Fruit fly (Drosophila melanogaster) whole organism, embryonic: ENCODE measurements around the gene Rpp14b.

Experiments used
- Atf-2 ChIP-seq: fragments of 200-800 bp; sonication (Bioruptor generic); optimal IDR thresholded peaks from 2 replicates; lab custom pipeline; 2016; ENCODE audit warnings: missing biosample characterization, missing genetic modification characterization
- Awh ChIP-seq: fragments of 200-800 bp; sonication (Bioruptor generic); IDR thresholded peaks from 2 replicates; pipeline ENCODE4, ENCODE4 v1.3.6; 2022; ENCODE audit warnings: missing biosample characterization, missing genetic modification characterization
- CG14441 ChIP-seq: fragments of 200-800 bp; sonication (Bioruptor generic); IDR thresholded peaks from 2 replicates; pipeline ENCODE4 v1.3.6; 2022; ENCODE audit warnings: missing biosample characterization, missing genetic modification characterization
- CG15011 ChIP-seq: fragments of 200-800 bp; sonication (Bioruptor generic); optimal IDR thresholded peaks from 3 replicates; lab custom pipeline; 2018; ENCODE audit warnings: missing biosample characterization, mild to moderate bottlenecking, missing genetic modification characterization
- CG1529 ChIP-seq: fragments of 200-800 bp; sonication (Bioruptor generic); optimal IDR thresholded peaks from 3 replicates; lab custom pipeline; 2018; ENCODE audit warnings: missing biosample characterization, missing genetic modification characterization
- CG1647 ChIP-seq: fragments of 200-800 bp; sonication (Bioruptor generic); optimal IDR thresholded peaks from 3 replicates; lab custom pipeline; 2016; ENCODE audit warnings: missing biosample characterization, missing genetic modification characterization
- CG16863 ChIP-seq: fragments of 200-800 bp; sonication (Bioruptor generic); optimal IDR thresholded peaks from 3 replicates; lab custom pipeline; 2016; ENCODE audit warnings: missing biosample characterization, missing genetic modification characterization
- CG17359 ChIP-seq: fragments of 200-800 bp; sonication (Bioruptor generic); optimal IDR thresholded peaks from 3 replicates; lab custom pipeline; 2018; ENCODE audit warnings: missing biosample characterization, mild to moderate bottlenecking, missing genetic modification characterization, moderate library complexity
- CG18764 ChIP-seq: fragments of 200-800 bp; sonication (Bioruptor generic); optimal IDR thresholded peaks from 3 replicates; lab custom pipeline; 2016; ENCODE audit warnings: missing biosample characterization, missing genetic modification characterization
- CG30403 ChIP-seq: fragments of 200-800 bp; sonication (Bioruptor generic); optimal IDR thresholded peaks from 3 replicates; lab custom pipeline; 2016; ENCODE audit warnings: missing biosample characterization, missing genetic modification characterization
- CG31441 ChIP-seq: fragments of 200-800 bp; sonication (Bioruptor generic); IDR thresholded peaks from 2 replicates; pipeline ENCODE4 v1.3.6; 2022; ENCODE audit warnings: missing biosample characterization, missing genetic modification characterization
- CG3281 ChIP-seq: fragments of 200-800 bp; sonication (Bioruptor generic); optimal IDR thresholded peaks from 3 replicates; lab custom pipeline; 2017; ENCODE audit warnings: missing biosample characterization, mild to moderate bottlenecking, missing genetic modification characterization
- CG33557 ChIP-seq: fragments of 200-800 bp; sonication (Bioruptor generic); optimal IDR thresholded peaks from 2 replicates; lab custom pipeline; 2019; ENCODE audit warnings: missing biosample characterization, mild to moderate bottlenecking, missing genetic modification characterization, moderate library complexity
- CG6813 ChIP-seq: fragments of 200-800 bp; sonication (Bioruptor generic); optimal IDR thresholded peaks from 2 replicates; lab custom pipeline; 2017; ENCODE audit warnings: missing biosample characterization, missing genetic modification characterization, mild to moderate bottlenecking, moderate library complexity, missing genetic modification reagents
- CG7963 ChIP-seq: fragments of 200-800 bp; sonication (Bioruptor generic); IDR thresholded peaks from 3 replicates; pipeline ENCODE4 v1.3.6; 2022; ENCODE audit warnings: missing biosample characterization, missing genetic modification characterization; ENCODE audit not compliant: partially characterized antibody
- CG8281 ChIP-seq: fragments of 200-800 bp; sonication (Bioruptor generic); optimal IDR thresholded peaks from 2 replicates; lab custom pipeline; 2018; ENCODE audit warnings: missing biosample characterization, mild to moderate bottlenecking, missing genetic modification characterization, moderate library complexity
- CG9932 ChIP-seq: fragments of 200-800 bp; sonication (Bioruptor generic); IDR thresholded peaks from 2 replicates; pipeline ENCODE4 v1.3.6; 2022; ENCODE audit warnings: missing biosample characterization, missing genetic modification characterization
- D ChIP-seq, 2 experiments: fragments of 200-800 bp in 1 of 2; fragments of >200 bp in 1 of 2; sonication (Bioruptor generic) in 1 of 2; optimal IDR thresholded peaks; 2 replicates in 1 of 2; 3 replicates in 1 of 2; lab custom pipeline; 2017; ENCODE audit warnings: mild to moderate bottlenecking in 1 of 2, missing biosample characterization in 1 of 2, missing genetic modification characterization in 1 of 2, missing genetic modification reagents in 1 of 2
- Doc3 ChIP-seq: fragments of 200-800 bp; sonication (Bioruptor generic); IDR thresholded peaks from 3 replicates; pipeline ENCODE4 v1.3.6; 2022; ENCODE audit warnings: missing biosample characterization, missing genetic modification characterization; ENCODE audit not compliant: partially characterized antibody
- Dref ChIP-seq: fragments of 200-800 bp; sonication (Bioruptor generic); IDR thresholded peaks from 2 replicates; pipeline ENCODE4 v1.3.6; 2022; ENCODE audit warnings: missing biosample characterization, missing genetic modification characterization
- Fer2 ChIP-seq: fragments of 200-800 bp; sonication (Bioruptor generic); optimal IDR thresholded peaks from 2 replicates; lab custom pipeline; 2018; ENCODE audit warnings: missing biosample characterization, mild to moderate bottlenecking, missing genetic modification characterization, moderate library complexity
- Hr51 ChIP-seq, 2 experiments: fragments of 200-800 bp; sonication (Bioruptor generic); optimal IDR thresholded peaks; 2 replicates in 1 of 2; 3 replicates in 1 of 2; lab custom pipeline; 2016 to 2018; ENCODE audit warnings: missing biosample characterization in 2 of 2, missing genetic modification characterization in 2 of 2, mild to moderate bottlenecking in 1 of 2, moderate library complexity in 1 of 2
- Lhr ChIP-seq: fragments of 200-800 bp; sonication (Bioruptor generic); optimal IDR thresholded peaks from 3 replicates; lab custom pipeline; 2017; ENCODE audit warnings: mild to moderate bottlenecking, missing biosample characterization, missing genetic modification reagents, missing genetic modification characterization
- Mrtf ChIP-seq: fragments of 200-800 bp; sonication (Bioruptor generic); IDR thresholded peaks from 3 replicates; pipeline ENCODE4 v1.3.6; 2022; ENCODE audit warnings: missing biosample characterization, missing genetic modification characterization
- Neu2 ChIP-seq: fragments of 200-800 bp; sonication (Bioruptor generic); optimal IDR thresholded peaks from 3 replicates; lab custom pipeline; 2016; ENCODE audit warnings: missing biosample characterization, missing genetic modification characterization, borderline replicate concordance
- Nf-YB ChIP-seq: fragments of 200-800 bp; sonication (Bioruptor generic); optimal IDR thresholded peaks from 3 replicates; lab custom pipeline; 2019; ENCODE audit warnings: missing biosample characterization, mild to moderate bottlenecking, missing genetic modification characterization, moderate library complexity
- Pdp1 ChIP-seq, 2 experiments: fragments of 200-800 bp; sonication (Bioruptor generic); optimal IDR thresholded peaks; 3 replicates each; lab custom pipeline; 2016; ENCODE audit warnings: missing biosample characterization in 2 of 2, missing genetic modification characterization in 2 of 2, mild to moderate bottlenecking in 1 of 2, moderate library complexity in 1 of 2
- Xbp1 ChIP-seq: fragments of 200-800 bp; sonication (Bioruptor generic); optimal IDR thresholded peaks from 3 replicates; lab custom pipeline; 2016; ENCODE audit warnings: missing biosample characterization, mild to moderate bottlenecking, missing genetic modification characterization
- YL-1 ChIP-seq: fragments of 200-800 bp; sonication (Bioruptor generic); optimal IDR thresholded peaks from 3 replicates; lab custom pipeline; 2017; ENCODE audit warnings: missing biosample characterization, mild to moderate bottlenecking, missing genetic modification characterization
- ac ChIP-seq: fragments of 200-800 bp; sonication (Bioruptor generic); optimal IDR thresholded peaks from 3 replicates; lab custom pipeline; 2017; ENCODE audit warnings: missing biosample characterization, mild to moderate bottlenecking, missing genetic modification characterization
- al ChIP-seq: fragments of 200-800 bp; sonication (Bioruptor generic); IDR thresholded peaks from 2 replicates; pipeline ENCODE4 v1.3.6; 2022; ENCODE audit warnings: missing biosample characterization, missing genetic modification characterization
- chm ChIP-seq: fragments of 200-800 bp; sonication (Bioruptor generic); IDR thresholded peaks from 2 replicates; pipeline ENCODE4 v1.3.6; 2022; ENCODE audit warnings: missing biosample characterization, missing genetic modification characterization
- danr ChIP-seq: fragments of 200-800 bp; sonication (Bioruptor generic); IDR thresholded peaks from 2 replicates; pipeline ENCODE4 v1.3.6; 2022; ENCODE audit warnings: missing biosample characterization, missing genetic modification characterization
- en ChIP-seq: fragments of 200-800 bp; sonication (Bioruptor generic); optimal IDR thresholded peaks from 2 replicates; lab custom pipeline; 2016; ENCODE audit warnings: missing biosample characterization, missing genetic modification characterization
- lmd ChIP-seq: fragments of 200-800 bp; sonication (Bioruptor generic); IDR thresholded peaks from 2 replicates; pipeline ENCODE4 v1.3.6; 2022; ENCODE audit warnings: missing biosample characterization, missing genetic modification characterization
- lola ChIP-seq, 3 experiments: fragments of >200 bp in 2 of 3; fragments of 200-800 bp in 1 of 3; sonication (Bioruptor generic) in 1 of 3; optimal IDR thresholded peaks; 2 replicates each; lab custom pipeline; 2017 to 2019; ENCODE audit warnings: missing biosample characterization in 3 of 3, missing genetic modification characterization in 3 of 3, mild to moderate bottlenecking in 1 of 3, moderate library complexity in 1 of 3
- onecut ChIP-seq: fragments of 200-800 bp; sonication (Bioruptor generic); IDR thresholded peaks from 2 replicates; pipeline ENCODE4 v1.3.6; 2022; ENCODE audit warnings: missing biosample characterization, missing genetic modification characterization
- org-1 ChIP-seq: fragments of 200-800 bp; sonication (Bioruptor generic); optimal IDR thresholded peaks from 2 replicates; lab custom pipeline; 2017; ENCODE audit warnings: missing biosample characterization, missing genetic modification characterization
- pnt ChIP-seq: fragments of 200-800 bp; sonication (Bioruptor generic); optimal IDR thresholded peaks from 3 replicates; lab custom pipeline; 2016; ENCODE audit warnings: missing biosample characterization, missing genetic modification characterization
- prd ChIP-seq, 3 experiments: fragments of >200 bp in 2 of 3; fragments of 200-800 bp in 1 of 3; sonication (Bioruptor generic) in 1 of 3; optimal IDR thresholded peaks in 2 of 3; IDR thresholded peaks in 1 of 3; 2 replicates in 2 of 3; 3 replicates in 1 of 3; pipeline versions ENCODE4 v1.3.6 to Lab custom; 2017 to 2022; ENCODE audit warnings: missing biosample characterization in 1 of 3, missing genetic modification characterization in 1 of 3
- rib ChIP-seq: fragments of 200-800 bp; sonication (Bioruptor generic); IDR thresholded peaks from 2 replicates; pipeline ENCODE4 v1.3.6; 2022; ENCODE audit warnings: missing biosample characterization, missing genetic modification characterization
- sens-2 ChIP-seq: fragments of 200-800 bp; sonication (Bioruptor generic); IDR thresholded peaks from 2 replicates; pipeline ENCODE4 v1.3.6; 2022; ENCODE audit warnings: missing biosample characterization, missing genetic modification characterization
- slbo ChIP-seq: fragments of 200-800 bp; sonication (Bioruptor generic); IDR thresholded peaks from 2 replicates; pipeline ENCODE4 v1.3.6; 2022; ENCODE audit warnings: missing biosample characterization, missing genetic modification characterization
- sna ChIP-seq: fragments of 200-800 bp; sonication (Bioruptor generic); IDR thresholded peaks from 2 replicates; pipeline ENCODE4 v1.3.6; 2022; ENCODE audit warnings: missing biosample characterization, missing genetic modification characterization; ENCODE audit not compliant: partially characterized antibody
- tll ChIP-seq, 2 experiments: fragments of 200-800 bp in 1 of 2; fragments of >200 bp in 1 of 2; sonication (Bioruptor generic) in 1 of 2; optimal IDR thresholded peaks; 2 replicates each; lab custom pipeline; 2017 to 2019; ENCODE audit warnings: missing biosample characterization in 2 of 2, missing genetic modification characterization in 2 of 2, mild to moderate bottlenecking in 1 of 2, moderate library complexity in 1 of 2
- trem ChIP-seq: fragments of 200-800 bp; optimal IDR thresholded peaks from 3 replicates; lab custom pipeline; 2019; ENCODE audit warnings: missing biosample characterization, mild to moderate bottlenecking, missing genetic modification characterization, moderate library complexity

Rpp14b gene

DNA sequence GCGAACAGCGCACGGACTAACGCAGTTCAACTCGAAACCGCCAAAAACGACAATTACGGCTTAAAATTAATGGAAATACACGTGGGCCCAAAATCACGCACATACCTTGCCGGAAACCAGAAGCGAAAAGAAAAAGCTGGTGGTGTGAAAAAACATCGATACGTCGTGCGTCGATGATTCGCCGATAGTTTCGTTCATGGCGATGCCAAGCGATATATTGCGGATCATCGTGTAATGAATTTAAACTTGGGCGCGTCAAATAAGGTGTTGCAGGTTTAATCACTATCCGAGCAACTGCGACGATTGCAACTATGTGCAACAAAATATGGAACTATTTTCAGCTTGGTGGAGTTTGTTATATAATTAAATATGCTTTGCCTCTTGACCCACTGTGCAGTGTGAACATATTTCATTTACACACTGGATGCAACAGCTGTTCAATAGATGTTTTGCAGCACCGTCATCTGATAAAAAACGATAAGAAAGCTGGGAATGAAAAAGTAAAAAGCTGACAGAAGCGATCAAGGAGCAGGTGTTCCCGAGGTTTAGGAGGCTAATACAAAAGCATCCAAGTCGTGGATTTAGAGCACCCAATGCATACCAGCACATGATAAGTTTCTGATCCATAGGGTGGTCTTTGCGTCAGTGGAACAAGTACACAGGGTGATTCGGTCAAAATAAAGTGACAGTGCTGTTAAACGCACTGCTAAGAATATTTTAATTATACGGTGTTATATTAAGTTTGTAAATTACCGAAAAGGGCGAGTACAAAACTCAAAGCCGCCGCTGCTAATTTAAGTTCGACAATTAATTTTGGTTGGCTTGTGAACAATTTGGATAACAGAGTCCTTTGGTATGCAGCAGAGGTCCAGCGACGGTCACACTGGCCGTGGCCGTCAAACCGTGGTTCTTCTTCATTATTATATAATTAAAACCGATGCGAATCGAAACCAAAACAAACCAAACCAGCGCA lies 9.4 kb upstream of the Rpp14b start, which contains the start of the genes RpL32 and CG7943 (continued):
- TF ChIP-seq slbo (GFP tag; lab: Robert Waterston, UW), result peak; percentile 95
- peak in 1 of 3 experiments; percentile 70 for TF ChIP-seq lola (GFP tag; optimal IDR thresholded peaks at IDR 0.05; lab: Kevin White, UChicago)
- peak; percentile 90 for TF ChIP-seq onecut
- TF ChIP-seq CG6813, result peak; percentile 93
- peak; percentile 95 for TF ChIP-seq lmd (GFP tag; lab: Robert Waterston, UW)
- peak; percentile 95 for TF ChIP-seq CG3281 (GFP tag; lab: Kevin White, UChicago)
- no peak for TF ChIP-seq D (optimal IDR thresholded peaks at IDR 0.05; lab: Kevin White, UChicago)
- TF ChIP-seq D (GFP tag; optimal IDR thresholded peaks at IDR 0.05; lab: Kevin White, UChicago), result peak; percentile 89
- TF ChIP-seq trem (tag; lab: Kevin White, UChicago), result peak; percentile 93
- TF ChIP-seq CG31441 (GFP tag; lab: Robert Waterston, UW), result peak; percentile 88
- TF ChIP-seq prd (optimal IDR thresholded peaks at IDR 0.05; lab: Kevin White, UChicago), result no peak
- TF ChIP-seq prd (GFP tag; IDR thresholded peaks at IDR 0.05; lab: Robert Waterston, UW), result peak; percentile 97
- TF ChIP-seq Fer2, result peak; percentile 92
- peak; percentile 94 for TF ChIP-seq rib (GFP tag; lab: Robert Waterston, UW)
- TF ChIP-seq Pdp1 (GFP tag; optimal IDR thresholded peaks at IDR 0.05; lab: Kevin White, UChicago), result peak; percentile 98 to 99
- peak; percentile 84 to 94 for TF ChIP-seq Hr51 (GFP tag; optimal IDR thresholded peaks at IDR 0.05; lab: Kevin White, UChicago)
- TF ChIP-seq CG7963 (GFP tag; lab: Robert Waterston, UW), result peak; percentile 100
- peak; percentile 60 for TF ChIP-seq CG8281 (tag; lab: Kevin White, UChicago)
- peak; percentile 86 for TF ChIP-seq CG16863 (GFP tag; lab: Kevin White, UChicago)
- TF ChIP-seq CG17359 (tag; lab: Kevin White, UChicago), result peak; percentile 93
- TF ChIP-seq CG15011 (GFP tag; lab: Kevin White, UChicago), result peak; percentile 91
- peak; percentile 94 for TF ChIP-seq CG30403
- TF ChIP-seq CG33557 (GFP tag; lab: Kevin White, UChicago), result peak; percentile 70
- peak; percentile 96 for TF ChIP-seq YL-1 (GFP tag; lab: Kevin White, UChicago)
- peak; percentile 64 for TF ChIP-seq Lhr (GFP tag; lab: Kevin White, UChicago)
- TF ChIP-seq Mrtf (GFP tag; lab: Robert Waterston, UW), result peak; percentile 85
- TF ChIP-seq sens-2 (GFP tag; lab: Robert Waterston, UW), result peak; percentile 96
- TF ChIP-seq danr, result peak; percentile 91
- peak; percentile 96 for TF ChIP-seq pnt
- TF ChIP-seq en (GFP tag; lab: Kevin White, UChicago), result peak; percentile 90
- TF ChIP-seq CG14441 (GFP tag; lab: Robert Waterston, UW), result peak; percentile 92
- peak; percentile 94 for TF ChIP-seq CG18764 (GFP tag; lab: Kevin White, UChicago)
- TF ChIP-seq Atf-2 (GFP tag; lab: Kevin White, UChicago), result peak; percentile 80
- TF ChIP-seq Xbp1 (GFP tag; lab: Kevin White, UChicago), result peak; percentile 87
- TF ChIP-seq al (GFP tag; lab: Robert Waterston, UW), result peak; percentile 95
- peak; percentile 97 for TF ChIP-seq chm (GFP tag; lab: Robert Waterston, UW)
- peak; percentile 40 to 85 for TF ChIP-seq tll (GFP tag; optimal IDR thresholded peaks at IDR 0.05; lab: Kevin White, UChicago)
- TF ChIP-seq CG1529 (GFP tag; lab: Kevin White, UChicago), result peak; percentile 71
- TF ChIP-seq Awh (GFP tag; lab: Robert Waterston, UW), result peak; percentile 86
- TF ChIP-seq org-1, result peak; percentile 90
- TF ChIP-seq ac (GFP tag; lab: Kevin White, UChicago), result peak; percentile 54
- peak; percentile 89 for TF ChIP-seq Dref (GFP tag; lab: Robert Waterston, UW)
- peak; percentile 100 for TF ChIP-seq Doc3 (GFP tag; lab: Robert Waterston, UW)
- TF ChIP-seq CG1647 (GFP tag; lab: Kevin White, UChicago), result peak; percentile 92
- TF ChIP-seq Nf-YB, result peak; percentile 62
- TF ChIP-seq CG9932 (GFP tag; lab: Robert Waterston, UW), result peak; percentile 99
- peak; percentile 100 for TF ChIP-seq sna (GFP tag; lab: Robert Waterston, UW)
- peak; percentile 86 for TF ChIP-seq Neu2
